Worm (Caenorhabditis elegans) whole organism, early embryonic: ENCODE data around the gene picd-1.

Source experiments
- ama-1 ChIP-seq: fragments of 150-350 bp; optimal IDR thresholded peaks from 2 replicates; lab custom pipeline; 2014
- ceh-13 ChIP-seq: fragments of 200-800 bp; sonication (Bioruptor generic); optimal IDR thresholded peaks from 2 replicates; lab custom pipeline; 2018; ENCODE audit warnings: mild to moderate bottlenecking, missing genetic modification characterization, missing compliant biosample characterization
- ceh-36 ChIP-seq: sonication (generic microtip); optimal IDR thresholded peaks from 2 replicates; lab custom pipeline; 2016; ENCODE audit warnings: missing genetic modification characterization, inconsistent platforms, missing compliant biosample characterization
- tbx-37 ChIP-seq: fragments of 200-800 bp; sonication (Bioruptor generic); conservative IDR thresholded peaks from 2 replicates; pipeline ENCODE4 v1.3.6; 2022; ENCODE audit warnings: missing genetic modification reagents, missing genetic modification characterization, missing compliant biosample characterization
- tra-4 ChIP-seq: sonication (generic microtip); optimal IDR thresholded peaks from 2 replicates; lab custom pipeline; 2017; ENCODE audit warnings: missing genetic modification characterization, missing compliant biosample characterization

- TF ChIP-seq ama-1 (lab: Kevin White, UChicago) (no peak), tra-4 (tag; lab: Kevin White, UChicago) (no peak), tbx-37 (GFP tag; lab: Robert Waterston, UW) (no peak), ceh-13 (GFP tag; lab: Kevin White, UChicago) (no peak), ceh-36 (no peak)
Observed at ce11 chrV:126610-127009, 22.0 kb downstream of the picd-1 start, which contains the start of gene W03F9.1.
